Fruit fly (Drosophila melanogaster): ENCODE measurements around the gene heca.
A peak's percentile ranks its signal among the peaks of the same experiment; 100 is the strongest.

Gene heca

dm6 chr3R:30391950-30392349 lies 114.2 kb downstream of the heca start (continued):
- TF ChIP-seq Aef1 (GFP tag; IDR thresholded peaks at IDR 0.05) = 0 out of 3 replicates have a peak, but pooled peaks have one; percentile 11
- TF ChIP-seq zfh1 (GFP tag; IDR thresholded peaks at IDR 0.05) = peak; percentile 62; the same call in 2 of the 3 replicates
- peak; percentile 34; the same call in 1 of the 2 replicates for TF ChIP-seq ara (GFP tag; IDR thresholded peaks at IDR 0.05)
- peak in 1 of 3 experiments; percentile 2 for TF ChIP-seq lola (GFP tag; optimal IDR thresholded peaks at IDR 0.05)
- TF ChIP-seq Med (GFP tag) = peak; percentile 73
- TF ChIP-seq CG30403 (GFP tag; optimal IDR thresholded peaks at IDR 0.05) = peak; percentile 7
- TF ChIP-seq Xbp1 (GFP tag; optimal IDR thresholded peaks at IDR 0.05) = peak; percentile 6
- TF ChIP-seq CG2678 (tag; optimal IDR thresholded peaks at IDR 0.05) = no peak
- 0 out of 2 replicates have a peak, but pooled peaks have one; percentile 14 for TF ChIP-seq vvl (GFP tag; IDR thresholded peaks at IDR 0.05)
- TF ChIP-seq gem (tag; optimal IDR thresholded peaks at IDR 0.05) = peak; percentile 44
- TF ChIP-seq al (GFP tag; IDR thresholded peaks at IDR 0.05) = no peak
- TF ChIP-seq CG7839 (tag; optimal IDR thresholded peaks at IDR 0.05) = peak; percentile 29
- peak; percentile 19 for TF ChIP-seq fd96Cb (tag; optimal IDR thresholded peaks at IDR 0.05)
- TF ChIP-seq CG31365 (tag; optimal IDR thresholded peaks at IDR 0.05) = no peak
- TF ChIP-seq HmgZ (tag; optimal IDR thresholded peaks at IDR 0.05) = no peak
- no peak for TF ChIP-seq crp (GFP tag; optimal IDR thresholded peaks at IDR 0.05)
- TF ChIP-seq CG18619 (GFP tag; optimal IDR thresholded peaks at IDR 0.05) = no peak
- no peak for TF ChIP-seq CG6254 (GFP tag; optimal IDR thresholded peaks at IDR 0.05)
- peak; percentile 87 for TF ChIP-seq sens (GFP tag)
- TF ChIP-seq Xrp1 (GFP tag; IDR thresholded peaks at IDR 0.05) = peak; percentile 59
- no peak for TF ChIP-seq tll (GFP tag; optimal IDR thresholded peaks at IDR 0.05)
- peak; percentile 15 for TF ChIP-seq Sox102F (GFP tag; optimal IDR thresholded peaks at IDR 0.05)
- TF ChIP-seq H2.0 (GFP tag; IDR thresholded peaks at IDR 0.05) = no peak
- TF ChIP-seq tap (tag; optimal IDR thresholded peaks at IDR 0.05) = peak; percentile 6
- peak; percentile 51 for TF ChIP-seq dmrt11E (tag; optimal IDR thresholded peaks at IDR 0.05)
- peak; percentile 38 for TF ChIP-seq CG10979 (tag; optimal IDR thresholded peaks at IDR 0.05)
- no peak for TF ChIP-seq odd (GFP tag; optimal IDR thresholded peaks at IDR 0.05)
- no peak for TF ChIP-seq Sin3A (optimal IDR thresholded peaks at IDR 0.05)
- TF ChIP-seq CG1603 (tag; optimal IDR thresholded peaks at IDR 0.05) = no peak
- TF ChIP-seq CG11504 (tag; optimal IDR thresholded peaks at IDR 0.05) = peak; percentile 6
- no peak for TF ChIP-seq CG2199 (GFP tag; IDR thresholded peaks at IDR 0.05)
- TF ChIP-seq bsh (GFP tag; optimal IDR thresholded peaks at IDR 0.05) = peak in 1 of 2 experiments; percentile 41
- TF ChIP-seq Bteb2 (GFP tag; optimal IDR thresholded peaks at IDR 0.05) = no peak
- TF ChIP-seq CG9727 (GFP tag; optimal IDR thresholded peaks at IDR 0.05) = peak; percentile 34
- peak; percentile 30 for TF ChIP-seq phol (tag; optimal IDR thresholded peaks at IDR 0.05)
- no peak for TF ChIP-seq CG4820 (GFP tag; optimal IDR thresholded peaks at IDR 0.05)
- peak; percentile 19 for TF ChIP-seq Blimp-1 (GFP tag; optimal IDR thresholded peaks at IDR 0.05)
- no peak for TF ChIP-seq esg (GFP tag; conservative IDR thresholded peaks at IDR 0.05)
- no peak for TF ChIP-seq danr (GFP tag; IDR thresholded peaks at IDR 0.05)
- TF ChIP-seq Ets65A (GFP tag) = peak; percentile 74
- no peak for TF ChIP-seq Myb (GFP tag; optimal IDR thresholded peaks at IDR 0.05)
- TF ChIP-seq CG2712 (tag; optimal IDR thresholded peaks at IDR 0.05) = peak; percentile 32
- TF ChIP-seq HLH54F (GFP tag; optimal IDR thresholded peaks at IDR 0.05) = no peak
